Worm (Caenorhabditis elegans) whole organism, L4/young adult: ENCODE data around the gene dpy-1.
A peak's percentile ranks its signal among the peaks of the same experiment; 100 is the strongest.
"Not testable (repeated sequence)": the region's sequence is repeated elsewhere in the genome, so short reads cannot be mapped to it uniquely, and the experiment has no call there.

ENCODE experiments used
- W03F9.2 ChIP-seq: fragments of 150-350 bp; optimal IDR thresholded peaks from 2 replicates; lab custom pipeline; 2014; ENCODE audit warnings: missing biosample characterization, missing genetic modification characterization
- dao-5 ChIP-seq: sonication (generic microtip); optimal IDR thresholded peaks from 2 replicates; lab custom pipeline; 2016; ENCODE audit warnings: missing genotype, missing genetic modification characterization, moderate library complexity, missing compliant biosample characterization
- him-1 ChIP-seq: sonication (generic microtip); optimal IDR thresholded peaks from 2 replicates; lab custom pipeline; 2016; ENCODE audit warnings: missing genotype, missing genetic modification reagents, missing genetic modification characterization, missing compliant biosample characterization

The dpy-1 gene

DNA sequence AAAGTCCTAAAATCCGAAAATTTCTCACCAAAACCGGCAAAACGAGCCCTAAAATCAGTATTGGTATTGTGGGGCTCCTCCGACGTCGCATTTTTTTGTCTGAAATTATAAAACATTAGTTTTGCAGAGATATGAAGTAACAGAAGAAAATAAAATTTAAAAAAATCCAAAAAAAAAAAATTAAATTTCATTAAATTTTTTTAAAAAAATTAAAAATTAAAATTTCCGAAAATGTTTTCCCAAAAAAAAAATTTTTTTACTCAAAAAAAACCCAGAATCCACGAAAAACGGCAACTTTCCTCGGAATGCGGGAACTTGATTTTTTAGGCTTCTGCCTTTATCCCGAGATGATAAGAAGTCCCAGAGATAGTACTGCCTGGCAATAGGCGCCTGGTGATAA, at the start of gene dpy-1:
TSS of gene dpy-1 (minus strand) at position 101 of the 400 bp plus-strand sequence.
- TF ChIP-seq W03F9.2 (tag; lab: Kevin White, UChicago) (no peak), him-1 (no peak), dao-5 (tag; lab: Kevin White, UChicago) (no peak)

DNA sequence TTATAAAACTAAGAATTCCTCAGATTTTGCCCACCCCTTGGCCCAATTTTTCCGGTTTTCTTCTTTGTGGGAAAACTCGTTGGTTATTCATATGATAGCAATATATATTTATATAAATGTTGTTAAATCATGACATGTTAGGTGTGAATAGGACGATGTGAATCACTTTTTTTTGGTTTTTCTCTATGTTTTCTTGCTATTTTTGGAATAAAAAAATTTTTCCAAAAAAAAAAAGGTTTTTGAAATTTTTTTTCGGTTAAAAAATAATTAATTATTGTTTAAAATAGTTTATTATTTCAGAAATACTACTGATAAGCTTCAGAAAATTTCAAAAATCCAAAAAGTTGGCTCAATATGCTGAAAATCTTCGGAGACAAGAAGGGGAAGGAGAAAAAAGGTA, 44.6 kb upstream of the dpy-1 start, which contains the start of gene Y48G9A.9:
TSS of gene Y48G9A.9 (plus strand) at position 301 of the 400 bp plus-strand sequence.
- TF ChIP-seq him-1 (no peak), W03F9.2 (tag; lab: Kevin White, UChicago) (no peak), dao-5 (tag; lab: Kevin White, UChicago) (no peak)

DNA sequence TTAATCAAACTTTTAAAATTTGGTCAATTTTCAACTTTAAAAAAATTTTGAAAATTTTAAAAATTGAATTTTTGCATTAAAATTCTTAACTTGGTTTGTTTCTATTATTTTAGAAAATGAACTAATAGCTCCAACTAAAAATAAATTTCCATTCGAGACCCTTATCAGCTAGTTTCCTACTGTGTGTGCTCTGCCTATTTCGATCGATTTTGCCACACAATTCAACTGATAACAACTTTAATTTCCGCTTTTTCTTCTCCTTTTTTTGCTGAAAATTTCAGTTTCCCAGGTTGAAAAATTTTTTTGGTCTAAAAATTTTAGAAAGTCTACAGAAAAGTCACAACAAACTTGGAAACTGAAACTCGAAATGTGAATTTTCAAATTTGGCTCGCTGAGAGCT, 43.6 kb upstream of the dpy-1 start:
- TF ChIP-seq dao-5 (tag; lab: Kevin White, UChicago): no peak

DNA sequence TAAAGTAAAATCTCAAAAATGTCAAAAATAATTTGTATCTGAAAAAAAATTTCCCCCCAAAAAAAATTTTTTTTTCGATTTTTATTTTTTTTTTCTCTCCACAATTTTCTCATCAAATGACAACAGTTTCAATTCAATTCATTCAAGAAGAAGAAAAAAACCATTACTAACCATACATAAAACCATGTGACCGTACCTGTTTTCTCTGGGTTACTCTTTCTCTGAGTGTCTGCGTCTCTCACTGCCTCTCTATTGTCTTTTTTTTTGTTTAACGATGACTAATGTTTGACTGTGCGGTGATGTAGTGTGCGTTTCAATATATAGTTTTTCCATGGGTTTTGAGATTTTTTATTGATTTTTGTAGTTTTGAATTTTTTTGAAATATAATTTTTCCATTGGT, 42.9 kb upstream of the dpy-1 start:
- TF ChIP-seq dao-5 (tag; lab: Kevin White, UChicago) (no peak), W03F9.2 (tag; lab: Kevin White, UChicago) (peak; percentile 21)

DNA sequence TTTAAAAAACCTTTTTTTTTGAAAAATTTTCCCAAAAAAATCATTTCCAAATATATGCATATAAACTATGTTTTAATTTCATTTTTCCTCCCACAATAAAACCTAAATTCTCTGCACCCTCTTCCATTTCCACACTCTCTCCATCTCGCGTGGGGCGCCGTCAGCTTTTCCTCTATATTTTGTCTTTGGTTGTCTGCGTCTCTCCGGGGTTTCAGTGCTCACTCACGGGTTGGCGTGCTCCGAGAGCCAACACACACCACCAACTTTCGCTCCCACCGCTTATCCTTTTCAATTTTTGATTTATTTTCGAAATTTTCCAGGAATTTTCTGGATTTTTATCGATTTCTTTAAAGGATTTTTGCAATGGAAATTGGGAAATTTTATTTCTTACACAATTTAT, 41.6 kb upstream of the dpy-1 start:
- TF ChIP-seq dao-5 (tag; lab: Kevin White, UChicago) (no peak), W03F9.2 (tag; lab: Kevin White, UChicago) (no peak), him-1 (no peak)

DNA sequence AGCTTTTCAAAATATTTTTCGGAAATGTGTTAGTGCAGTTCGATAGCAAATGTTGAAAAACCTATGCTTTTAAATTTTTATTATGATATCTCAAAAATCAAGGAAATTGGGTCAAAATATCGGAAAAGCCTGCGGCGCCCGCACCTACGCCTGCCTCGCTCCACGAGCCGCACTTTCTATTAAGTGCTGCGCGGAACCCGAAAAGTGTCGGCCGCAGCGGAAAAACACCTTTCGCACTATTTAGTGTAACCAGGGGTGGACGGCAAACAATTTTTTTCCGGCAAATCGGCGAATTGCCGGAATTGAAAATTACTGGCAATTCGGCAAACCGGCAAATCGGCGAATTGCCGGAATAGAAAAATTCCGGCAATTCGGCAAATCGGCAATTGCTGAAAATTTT, 37.0 kb upstream of the dpy-1 start:
- TF ChIP-seq dao-5 (tag; lab: Kevin White, UChicago) (no peak), him-1 (no peak), W03F9.2 (tag; lab: Kevin White, UChicago) (no peak)

DNA sequence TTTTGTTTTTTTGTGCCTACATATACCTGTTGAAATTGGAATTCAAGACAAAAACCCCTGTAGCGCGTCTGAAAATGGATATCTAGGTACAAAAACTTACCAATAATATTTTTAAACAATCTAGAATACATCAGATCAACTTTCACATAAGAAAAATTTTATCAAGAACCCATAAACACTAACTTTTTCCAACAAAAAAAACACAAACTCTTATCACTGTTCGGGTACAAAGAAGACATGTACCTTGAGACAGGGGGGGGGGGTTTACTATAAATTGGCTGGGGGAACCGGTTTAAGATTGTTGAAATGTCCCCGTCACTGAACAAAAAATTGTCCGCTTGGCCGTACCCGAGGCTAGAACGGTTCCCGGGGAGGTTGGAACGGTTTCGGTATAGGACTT, 34.7 kb upstream of the dpy-1 start, which contains the start of gene cpt-3:
TSS of gene cpt-3 (plus strand) at position 301 of the 400 bp plus-strand sequence.
- TF ChIP-seq dao-5 (tag; lab: Kevin White, UChicago); him-1; W03F9.2 (tag; lab: Kevin White, UChicago): not testable (repeated sequence)

DNA sequence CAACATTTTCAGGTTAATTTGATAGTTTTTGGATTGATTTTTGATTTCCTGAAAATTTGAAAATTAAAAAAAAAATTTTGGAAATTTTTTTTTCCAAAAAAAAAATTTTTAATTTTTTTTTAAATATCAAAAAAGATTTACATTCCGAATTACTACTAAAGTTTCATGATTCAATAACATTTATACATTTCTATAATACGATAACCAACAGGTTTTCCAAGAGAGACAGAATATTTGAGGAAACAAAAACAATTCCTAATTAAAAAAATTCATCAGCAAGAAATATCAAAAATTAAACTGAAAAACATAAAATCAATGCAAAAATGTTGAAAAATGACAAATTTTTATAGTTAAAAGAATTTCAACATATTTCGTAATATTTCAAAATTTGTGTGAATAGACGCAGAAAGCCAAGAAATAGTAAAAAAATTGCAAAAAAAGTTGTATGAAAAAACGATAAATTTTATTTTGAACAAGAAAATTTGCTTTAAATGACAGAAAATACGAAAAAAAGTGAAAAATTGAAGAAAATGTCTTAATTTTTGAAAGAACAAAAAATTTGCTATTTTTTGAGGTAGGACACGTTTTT, 28.8 kb upstream of the dpy-1 start, which contains the start of gene Y39A3A.4:
TSS of gene Y39A3A.4 (minus strand) at position 51 of the 589 bp plus-strand sequence.
- TF ChIP-seq W03F9.2 (tag; lab: Kevin White, UChicago) (no peak), him-1 (no peak), dao-5 (tag; lab: Kevin White, UChicago) (no peak)

DNA sequence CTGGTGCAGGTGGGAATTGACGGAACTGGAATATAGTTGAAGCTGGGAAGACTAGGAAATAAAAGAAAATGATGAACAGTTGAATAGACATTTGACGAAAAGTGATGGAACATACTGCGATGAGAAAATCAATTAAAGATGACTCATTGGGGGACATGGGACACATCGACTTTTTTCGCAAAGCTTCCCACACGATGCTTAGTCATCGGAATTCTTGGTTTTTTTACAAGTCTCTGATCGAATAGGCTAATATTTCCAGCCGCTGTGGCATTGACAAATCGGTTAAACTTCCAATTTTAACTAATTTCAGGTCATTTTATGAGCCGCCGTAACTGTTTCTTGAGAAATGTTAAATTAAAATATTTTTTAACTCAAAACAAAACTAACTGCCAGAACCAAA, 20.4 kb upstream of the dpy-1 start, which contains the start of gene Y39A3A.3:
TSS of gene Y39A3A.3 (minus strand) at position 101 of the 400 bp plus-strand sequence.
- TF ChIP-seq W03F9.2 (tag; lab: Kevin White, UChicago): no peak
- no peak for TF ChIP-seq him-1
- no peak for TF ChIP-seq dao-5 (tag; lab: Kevin White, UChicago)

DNA sequence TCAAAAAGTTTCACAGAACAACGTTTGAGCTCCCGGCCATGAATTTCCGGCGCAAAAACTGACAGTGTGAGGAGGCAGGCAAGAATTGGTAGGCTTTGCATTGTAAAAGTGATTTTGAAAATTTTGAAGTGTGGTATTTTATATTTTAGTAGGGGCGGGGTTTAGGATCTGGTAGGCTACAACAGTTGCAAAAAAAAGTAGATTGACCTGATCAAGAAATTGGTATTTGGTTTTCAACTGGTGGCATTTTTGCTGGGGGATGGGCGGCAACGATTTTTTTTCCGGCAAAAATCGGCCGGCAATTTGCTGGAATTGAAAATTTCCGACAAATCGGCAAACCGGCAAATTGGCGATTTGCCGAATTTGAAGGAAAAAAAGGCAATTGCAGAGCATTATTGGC, 13.1 kb upstream of the dpy-1 start, which contains the start of gene ins-16:
TSS of gene ins-16 (minus strand) at position 101 of the 400 bp plus-strand sequence.
- no peak for TF ChIP-seq dao-5 (tag; lab: Kevin White, UChicago)

DNA sequence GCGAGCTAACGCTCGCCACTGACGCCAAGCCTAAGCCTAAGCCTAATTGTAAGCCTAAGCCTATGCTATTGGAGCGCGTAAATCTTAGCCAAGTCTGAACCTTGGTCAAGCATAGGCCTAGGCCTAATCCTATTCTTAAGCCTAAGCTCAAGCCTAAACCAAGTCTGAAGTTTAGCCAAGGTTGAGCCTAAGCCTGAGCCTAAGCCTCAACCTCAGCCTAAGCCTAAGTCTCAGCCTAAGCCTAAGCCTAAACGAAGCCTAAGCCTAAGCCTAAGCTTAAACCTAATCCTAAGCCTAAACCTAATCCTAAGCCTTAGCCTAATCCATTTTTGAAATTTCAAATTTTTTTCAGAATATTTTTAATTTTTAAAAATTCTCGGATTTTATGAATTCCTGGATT, 12.3 kb upstream of the dpy-1 start:
- no peak for TF ChIP-seq him-1
- TF ChIP-seq dao-5 (tag; lab: Kevin White, UChicago): no peak
- TF ChIP-seq W03F9.2 (tag; lab: Kevin White, UChicago): no peak

DNA sequence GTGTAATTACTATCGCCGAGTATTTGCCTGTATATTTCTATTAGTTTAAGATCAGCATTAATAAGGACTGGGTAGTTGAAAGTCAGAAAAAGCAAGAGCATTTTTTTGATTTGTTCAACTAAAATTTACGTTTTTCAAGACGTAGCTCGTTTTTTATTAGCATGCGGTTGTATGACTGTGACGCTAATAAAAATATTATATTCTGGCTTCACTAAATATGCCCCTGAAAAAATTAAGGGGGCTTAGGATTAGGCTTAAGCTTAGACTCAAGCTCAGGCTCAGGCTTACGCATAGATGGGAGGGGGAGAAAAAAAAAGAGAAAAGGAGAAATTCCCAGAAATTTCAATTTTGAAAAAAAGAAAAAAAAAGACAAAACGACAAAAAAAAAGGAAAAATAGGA, 9.8 kb upstream of the dpy-1 start, which contains the start of gene Y39A3A.2:
TSS of gene Y39A3A.2 (minus strand) at position 101 of the 400 bp plus-strand sequence.
- TF ChIP-seq dao-5 (tag; lab: Kevin White, UChicago) (no peak), him-1 (no peak), W03F9.2 (tag; lab: Kevin White, UChicago) (no peak)

DNA sequence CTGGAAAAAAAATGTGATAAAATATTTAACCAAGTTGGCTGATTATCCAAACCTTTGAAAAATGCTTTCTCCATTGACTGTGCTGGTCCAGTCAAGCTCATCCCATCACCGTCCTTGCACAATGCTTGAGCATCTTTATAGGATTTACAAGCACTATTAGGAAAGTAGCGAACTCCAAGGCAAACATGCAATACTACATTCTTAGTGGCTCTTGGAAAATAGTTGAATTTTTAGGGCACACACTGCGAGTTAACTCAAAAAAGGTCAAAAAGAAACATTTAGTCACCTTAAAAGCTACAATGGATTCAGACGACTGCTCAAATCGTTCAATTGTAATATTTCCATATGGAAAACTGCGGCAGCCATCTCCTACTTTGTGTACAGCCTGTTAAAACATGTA, 6.3 kb upstream of the dpy-1 start, which contains the start of gene M01E10.3:
TSS of gene M01E10.3 (minus strand) at position 101 of the 400 bp plus-strand sequence.
- TF ChIP-seq him-1 (no peak), dao-5 (tag; lab: Kevin White, UChicago) (no peak), W03F9.2 (tag; lab: Kevin White, UChicago) (no peak)

DNA sequence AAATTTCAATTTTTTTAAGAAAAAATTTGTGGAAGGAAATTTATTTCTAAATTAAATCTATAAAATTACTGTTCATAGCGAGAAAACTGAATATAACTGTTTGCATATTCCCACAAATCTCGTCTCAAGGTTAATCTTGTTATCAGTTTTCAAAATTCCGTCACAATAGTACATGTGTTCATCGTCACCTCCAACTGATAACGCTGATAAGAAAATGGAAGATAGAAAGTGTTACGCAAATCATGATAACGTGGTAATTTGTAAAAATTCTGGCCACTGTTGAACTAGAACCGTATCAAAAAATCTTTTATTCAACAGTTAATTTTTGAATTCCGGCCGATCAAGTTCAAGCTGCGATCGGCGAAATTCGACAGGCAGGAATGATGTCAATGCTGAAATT, 5.6 kb upstream of the dpy-1 start:
- no peak for TF ChIP-seq him-1
- TF ChIP-seq W03F9.2 (tag; lab: Kevin White, UChicago): no peak
- no peak for TF ChIP-seq dao-5 (tag; lab: Kevin White, UChicago)

DNA sequence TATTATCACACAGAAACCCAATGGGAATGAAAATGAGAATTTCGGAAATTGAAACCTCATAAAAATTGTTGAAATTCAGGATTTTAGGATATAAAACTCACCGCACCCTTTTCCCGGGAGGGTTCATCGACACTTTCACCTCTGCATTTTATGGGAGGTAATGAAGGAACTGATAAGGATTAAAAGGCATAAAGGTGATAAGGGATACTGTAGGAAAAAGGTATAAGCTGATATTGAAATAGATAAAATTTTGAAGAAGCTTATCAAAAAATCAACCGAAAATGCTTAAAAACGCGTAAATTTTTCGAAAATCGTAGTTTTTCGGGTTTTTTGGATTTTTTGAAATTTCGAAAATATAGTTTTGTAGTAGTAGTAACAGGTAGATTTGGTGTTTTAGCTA, 2.7 kb upstream of the dpy-1 start:
- TF ChIP-seq W03F9.2 (tag; lab: Kevin White, UChicago) (no peak), dao-5 (tag; lab: Kevin White, UChicago) (no peak), him-1 (no peak)
